Worm (Caenorhabditis elegans) whole organism, early embryonic: Measurements from ENCODE around the gene T24E12.3.

ENCODE experiments used
- F13C5.2 ChIP-seq: sonication (generic microtip); optimal IDR thresholded peaks from 2 replicates; lab custom pipeline; 2017; ENCODE audit warnings: mild to moderate bottlenecking, missing genetic modification characterization, inconsistent platforms, missing compliant biosample characterization
- ama-1 ChIP-seq: fragments of 150-350 bp; optimal IDR thresholded peaks from 2 replicates; lab custom pipeline; 2014
- ets-7 ChIP-seq: sonication (generic microtip); optimal IDR thresholded peaks from 2 replicates; lab custom pipeline; 2016; ENCODE audit warnings: missing genotype, missing genetic modification characterization, missing compliant biosample characterization
- hmg-4 ChIP-seq: fragments of 200-800 bp; sonication (Bioruptor generic); optimal IDR thresholded peaks from 2 replicates; lab custom pipeline; 2018; ENCODE audit warnings: mild to moderate bottlenecking, missing genetic modification characterization, missing compliant biosample characterization

- TF ChIP-seq ets-7: no peak
- no peak for TF ChIP-seq ama-1 (lab: Kevin White, UChicago)
- TF ChIP-seq hmg-4: no peak
- TF ChIP-seq F13C5.2 (tag; lab: Kevin White, UChicago): no peak
These were observed 45.4 kb downstream of the T24E12.3 start, which contains the start of gene F54D10.7 for ce11 chrII:3821248-3821647.
